Fruit fly (Drosophila melanogaster) whole organism, prepupa: ENCODE data around the gene CG14024.

Source experiments
- Blimp-1 ChIP-seq: fragments of 200-800 bp; sonication (Bioruptor generic); optimal IDR thresholded peaks from 3 replicates; lab custom pipeline; 2017; ENCODE audit warnings: missing biosample characterization, missing genetic modification characterization, mild to moderate bottlenecking, moderate library complexity, missing genetic modification reagents
- CG10631 ChIP-seq: fragments of 200-800 bp; sonication (Bioruptor generic); optimal IDR thresholded peaks from 2 replicates; lab custom pipeline; 2016; ENCODE audit warnings: missing biosample characterization, missing genetic modification characterization
- CG11294 ChIP-seq: fragments of 200-800 bp; sonication (Bioruptor generic); IDR thresholded peaks from 2 replicates; pipeline ENCODE4 v1.3.6; 2022; ENCODE audit warnings: missing biosample characterization, missing genetic modification characterization
- CG11762 ChIP-seq: fragments of 200-800 bp; sonication (Bioruptor generic); optimal IDR thresholded peaks from 3 replicates; lab custom pipeline; 2016; ENCODE audit warnings: missing biosample characterization, missing genetic modification characterization; ENCODE audit not compliant: insufficient read depth
- CG15336 ChIP-seq: fragments of 200-800 bp; sonication (Bioruptor generic); IDR thresholded peaks from 2 replicates; pipeline ENCODE4 v1.3.6; 2022; ENCODE audit warnings: missing biosample characterization, missing genetic modification characterization
- CG3032 ChIP-seq: fragments of 200-800 bp; optimal IDR thresholded peaks from 2 replicates; lab custom pipeline; 2019; ENCODE audit warnings: missing biosample characterization, mild to moderate bottlenecking, missing genetic modification characterization, moderate library complexity
- CG31627 ChIP-seq: fragments of 200-800 bp; sonication (Bioruptor generic); optimal IDR thresholded peaks from 3 replicates; lab custom pipeline; 2016; ENCODE audit warnings: missing biosample characterization, missing genetic modification characterization
- CG34406 ChIP-seq: fragments of 200-800 bp; sonication (Bioruptor generic); optimal IDR thresholded peaks from 3 replicates; lab custom pipeline; 2016; ENCODE audit warnings: missing biosample characterization, missing genetic modification characterization
- CG3919 ChIP-seq: fragments of 200-800 bp; sonication (Bioruptor generic); optimal IDR thresholded peaks from 3 replicates; lab custom pipeline; 2016; ENCODE audit warnings: missing biosample characterization, missing genetic modification characterization
- CG4318 ChIP-seq: fragments of 200-800 bp; sonication (Bioruptor generic); optimal IDR thresholded peaks from 3 replicates; lab custom pipeline; 2017; ENCODE audit warnings: missing biosample characterization, mild to moderate bottlenecking, missing genetic modification characterization
- CG6163 ChIP-seq: fragments of 200-800 bp; sonication (Bioruptor generic); IDR thresholded peaks from 3 replicates; pipeline ENCODE4 v1.3.6; 2022; ENCODE audit warnings: missing biosample characterization, missing genetic modification characterization
- CG6792 ChIP-seq: fragments of 200-800 bp; sonication (Bioruptor generic); optimal IDR thresholded peaks from 3 replicates; lab custom pipeline; 2016; ENCODE audit warnings: missing biosample characterization, missing genetic modification characterization
- CG6808 ChIP-seq: fragments of 200-800 bp; sonication (Bioruptor generic); optimal IDR thresholded peaks from 3 replicates; lab custom pipeline; 2017; ENCODE audit warnings: missing biosample characterization, missing genetic modification characterization, mild to moderate bottlenecking, moderate library complexity, missing genetic modification reagents
- CG7368 ChIP-seq: fragments of 200-800 bp; sonication (Bioruptor generic); optimal IDR thresholded peaks from 3 replicates; lab custom pipeline; 2016; ENCODE audit warnings: missing biosample characterization, missing genetic modification characterization
- CG8119 ChIP-seq: fragments of 200-800 bp; sonication (Bioruptor generic); IDR thresholded peaks from 3 replicates; pipeline ENCODE4 v1.3.6; 2022; ENCODE audit warnings: missing biosample characterization, missing genetic modification characterization
- CG8632 ChIP-seq: fragments of 200-800 bp; sonication (Bioruptor generic); optimal IDR thresholded peaks from 3 replicates; lab custom pipeline; 2016; ENCODE audit warnings: missing biosample characterization, missing genetic modification characterization
- CG9139 ChIP-seq: fragments of 200-800 bp; sonication (Bioruptor generic); optimal IDR thresholded peaks from 3 replicates; lab custom pipeline; 2017; ENCODE audit warnings: missing biosample characterization, mild to moderate bottlenecking, missing genetic modification characterization
- Eip78C ChIP-seq: fragments of 200-800 bp; sonication (Bioruptor generic); peaks from one replicate; lab custom pipeline; 2016; ENCODE audit warnings: missing biosample characterization, missing genetic modification characterization
- Eip93F ChIP-seq: fragments of 200-800 bp; sonication (Bioruptor generic); optimal IDR thresholded peaks from 2 replicates; lab custom pipeline; 2016; ENCODE audit warnings: missing biosample characterization, mild to moderate bottlenecking, missing genetic modification characterization
- Ets96B ChIP-seq: fragments of 200-800 bp; optimal IDR thresholded peaks from 2 replicates; lab custom pipeline; 2019; ENCODE audit warnings: missing biosample characterization, mild to moderate bottlenecking, missing genetic modification characterization, moderate library complexity
- Gug ChIP-seq: fragments of 200-800 bp; sonication (Bioruptor generic); IDR thresholded peaks from 2 replicates; pipeline ENCODE4 v1.3.6; 2022; ENCODE audit warnings: missing biosample characterization, missing genetic modification characterization
- Hr38 ChIP-seq: sonication (Bioruptor generic); optimal IDR thresholded peaks from 2 replicates; lab custom pipeline; 2016; ENCODE audit warnings: missing biosample characterization, missing genetic modification characterization
- Hr39 ChIP-seq: fragments of 200-800 bp; sonication (Bioruptor generic); optimal IDR thresholded peaks from 2 replicates; lab custom pipeline; 2016; ENCODE audit warnings: missing biosample characterization, missing genetic modification characterization
- Hr4 ChIP-seq: fragments of 200-800 bp; sonication (Bioruptor generic); optimal IDR thresholded peaks from 3 replicates; lab custom pipeline; 2016; ENCODE audit warnings: missing biosample characterization, missing genetic modification characterization
- Met ChIP-seq: fragments of 200-800 bp; sonication (Bioruptor generic); optimal IDR thresholded peaks from 3 replicates; lab custom pipeline; 2016; ENCODE audit warnings: missing biosample characterization, missing genetic modification characterization
- OdsH ChIP-seq: fragments of 200-800 bp; sonication (Bioruptor generic); optimal IDR thresholded peaks from 3 replicates; lab custom pipeline; 2016; ENCODE audit warnings: missing biosample characterization, missing genetic modification characterization
- Smox ChIP-seq: fragments of 200-800 bp; sonication (Bioruptor generic); optimal IDR thresholded peaks from 3 replicates; lab custom pipeline; 2016; ENCODE audit warnings: missing biosample characterization, missing genetic modification characterization
- Sox102F ChIP-seq: fragments of 200-800 bp; sonication (Bioruptor generic); optimal IDR thresholded peaks from 2 replicates; lab custom pipeline; 2016; ENCODE audit warnings: missing biosample characterization, mild to moderate bottlenecking, missing genetic modification characterization
- Sox15 ChIP-seq: fragments of 200-800 bp; sonication (Bioruptor generic); optimal IDR thresholded peaks from 3 replicates; lab custom pipeline; 2016; ENCODE audit warnings: missing biosample characterization, missing genetic modification characterization
- achi ChIP-seq: fragments of 200-800 bp; sonication (Bioruptor generic); optimal IDR thresholded peaks from 3 replicates; lab custom pipeline; 2016; ENCODE audit warnings: missing biosample characterization, missing genetic modification characterization
- acj6 ChIP-seq: fragments of 200-800 bp; sonication (Bioruptor generic); optimal IDR thresholded peaks from 3 replicates; lab custom pipeline; 2016; ENCODE audit warnings: missing biosample characterization, missing genetic modification characterization
- cyc ChIP-seq: fragments of 200-800 bp; sonication (Bioruptor generic); optimal IDR thresholded peaks from 3 replicates; lab custom pipeline; 2016; ENCODE audit warnings: missing biosample characterization, missing genetic modification characterization
- dac ChIP-seq: fragments of 200-800 bp; sonication (Bioruptor generic); optimal IDR thresholded peaks from 2 replicates; lab custom pipeline; 2017; ENCODE audit warnings: missing biosample characterization, mild to moderate bottlenecking, missing genetic modification characterization
- dsx ChIP-seq: fragments of 200-800 bp; optimal IDR thresholded peaks from 3 replicates; lab custom pipeline; 2019; ENCODE audit warnings: missing biosample characterization, mild to moderate bottlenecking, missing genetic modification characterization, moderate library complexity; ENCODE audit not compliant: poor library complexity, severe bottlenecking
- fd59A ChIP-seq: fragments of 200-800 bp; sonication (Bioruptor generic); optimal IDR thresholded peaks from 2 replicates; lab custom pipeline; 2017; ENCODE audit warnings: missing biosample characterization, mild to moderate bottlenecking, missing genetic modification characterization, missing genetic modification reagents
- fkh ChIP-seq: fragments of 200-800 bp; sonication (Bioruptor generic); optimal IDR thresholded peaks from 3 replicates; lab custom pipeline; 2017; ENCODE audit warnings: missing biosample characterization, mild to moderate bottlenecking, missing genetic modification characterization, moderate library complexity
- pdm3 ChIP-seq: fragments of 200-800 bp; sonication (Bioruptor generic); optimal IDR thresholded peaks from 3 replicates; lab custom pipeline; 2016; ENCODE audit warnings: missing biosample characterization, missing genetic modification characterization
- salr ChIP-seq, 2 experiments: fragments of 200-800 bp; sonication (Bioruptor generic); optimal IDR thresholded peaks; 3 replicates each; lab custom pipeline; 2016 to 2018; ENCODE audit warnings: missing biosample characterization in 2 of 2, missing genetic modification characterization in 2 of 2, mild to moderate bottlenecking in 1 of 2
- spab ChIP-seq: fragments of 200-800 bp; sonication (Bioruptor generic); optimal IDR thresholded peaks from 2 replicates; lab custom pipeline; 2017; ENCODE audit warnings: missing biosample characterization, mild to moderate bottlenecking, missing genetic modification characterization, missing genetic modification reagents
- ss ChIP-seq, 2 experiments: fragments of 200-800 bp; sonication (Bioruptor generic); optimal IDR thresholded peaks; 2 replicates in 1 of 2; 3 replicates in 1 of 2; lab custom pipeline; 2017 to 2018; ENCODE audit warnings: mild to moderate bottlenecking in 2 of 2, missing biosample characterization in 2 of 2, missing genetic modification characterization in 2 of 2, moderate library complexity in 1 of 2
- svp ChIP-seq: fragments of 200-800 bp; sonication (Bioruptor generic); peaks from one replicate; lab custom pipeline; 2016; ENCODE audit warnings: missing biosample characterization, missing genetic modification characterization
- topi ChIP-seq: fragments of 200-800 bp; sonication (Bioruptor generic); optimal IDR thresholded peaks from 3 replicates; lab custom pipeline; 2016; ENCODE audit warnings: missing biosample characterization, missing genetic modification characterization
- vri ChIP-seq: fragments of 200-800 bp; sonication (Bioruptor generic); optimal IDR thresholded peaks from 3 replicates; lab custom pipeline; 2016; ENCODE audit warnings: missing biosample characterization, mild to moderate bottlenecking, missing genetic modification characterization

The CG14024 gene

DNA sequence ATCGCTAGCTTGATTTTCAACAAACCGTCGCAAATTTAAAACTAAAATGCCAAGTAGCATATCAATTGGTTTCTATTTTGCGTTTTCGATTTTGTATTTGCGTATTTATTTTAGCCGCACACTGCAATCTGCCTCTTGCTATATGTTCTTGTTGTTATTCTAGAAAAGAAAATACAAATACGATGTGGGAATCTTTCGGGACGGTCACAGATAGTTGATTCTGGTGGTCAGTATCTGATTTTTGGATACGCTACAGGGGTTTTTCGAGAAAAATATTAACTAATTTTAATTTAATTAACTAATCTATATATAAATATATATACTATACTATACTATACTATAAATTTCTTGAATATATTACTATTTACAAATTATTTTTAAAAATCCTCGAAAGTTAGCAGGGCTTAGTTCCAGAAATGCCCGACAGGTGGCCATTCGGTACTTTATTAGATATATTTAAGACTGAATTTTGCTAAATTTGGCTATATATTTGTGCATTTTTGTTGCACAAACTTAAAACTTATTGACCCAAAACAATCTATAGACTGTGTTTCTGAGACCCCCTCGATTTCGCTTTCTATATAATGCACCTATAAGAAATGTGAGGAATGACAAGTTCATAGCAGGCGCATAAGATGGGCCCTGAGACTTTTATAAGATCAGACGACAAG, 14.3 kb upstream of the CG14024 start, which contains the start of gene CG14022:
Gene CG14022, minus strand, starts transcription at position 51 of the 671 bp plus-strand sequence.
- TF ChIP-seq Hr4 (GFP tag; lab: Kevin White, UChicago) (no peak), OdsH (GFP tag; lab: Kevin White, UChicago) (no peak), Met (GFP tag; lab: Kevin White, UChicago) (no peak), CG34406 (GFP tag; lab: Kevin White, UChicago) (no peak), achi (no peak), CG6808 (GFP tag; lab: Kevin White, UChicago) (no peak), Gug (GFP tag; lab: Robert Waterston, UW) (no peak), Hr38 (no peak), CG11294 (GFP tag; lab: Robert Waterston, UW) (no peak), salr (GFP tag; optimal IDR thresholded peaks at IDR 0.05; lab: Kevin White, UChicago) (no peak), dac (GFP tag; lab: Kevin White, UChicago) (no peak), CG10631 (no peak), CG6792 (GFP tag; lab: Kevin White, UChicago) (no peak), Sox15 (GFP tag; lab: Kevin White, UChicago) (no peak), topi (no peak), acj6 (no peak), pdm3 (GFP tag; lab: Kevin White, UChicago) (no peak), Smox (GFP tag; lab: Kevin White, UChicago) (no peak)

DNA sequence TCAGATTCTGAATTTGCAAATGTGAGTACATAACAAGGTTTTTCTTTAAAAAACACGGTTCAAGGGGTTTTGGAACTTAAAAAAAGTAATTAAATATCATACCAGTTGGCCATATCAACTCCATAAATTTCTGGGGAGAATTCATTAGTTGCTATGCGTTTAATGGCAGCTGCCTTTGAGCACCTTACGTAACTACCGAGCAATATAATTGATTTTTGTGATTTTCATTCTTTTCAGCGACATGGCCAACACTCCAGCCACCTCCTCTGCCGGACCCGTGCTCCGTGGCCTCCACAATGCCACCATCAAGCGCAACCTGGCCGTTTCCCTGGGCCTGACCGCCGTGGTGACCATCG, 12.5 kb upstream of the CG14024 start:
- TF ChIP-seq CG34406 (GFP tag; lab: Kevin White, UChicago) (no peak), vri (GFP tag; lab: Kevin White, UChicago) (peak; percentile 55), CG7368 (GFP tag; lab: Kevin White, UChicago) (no peak)

DNA sequence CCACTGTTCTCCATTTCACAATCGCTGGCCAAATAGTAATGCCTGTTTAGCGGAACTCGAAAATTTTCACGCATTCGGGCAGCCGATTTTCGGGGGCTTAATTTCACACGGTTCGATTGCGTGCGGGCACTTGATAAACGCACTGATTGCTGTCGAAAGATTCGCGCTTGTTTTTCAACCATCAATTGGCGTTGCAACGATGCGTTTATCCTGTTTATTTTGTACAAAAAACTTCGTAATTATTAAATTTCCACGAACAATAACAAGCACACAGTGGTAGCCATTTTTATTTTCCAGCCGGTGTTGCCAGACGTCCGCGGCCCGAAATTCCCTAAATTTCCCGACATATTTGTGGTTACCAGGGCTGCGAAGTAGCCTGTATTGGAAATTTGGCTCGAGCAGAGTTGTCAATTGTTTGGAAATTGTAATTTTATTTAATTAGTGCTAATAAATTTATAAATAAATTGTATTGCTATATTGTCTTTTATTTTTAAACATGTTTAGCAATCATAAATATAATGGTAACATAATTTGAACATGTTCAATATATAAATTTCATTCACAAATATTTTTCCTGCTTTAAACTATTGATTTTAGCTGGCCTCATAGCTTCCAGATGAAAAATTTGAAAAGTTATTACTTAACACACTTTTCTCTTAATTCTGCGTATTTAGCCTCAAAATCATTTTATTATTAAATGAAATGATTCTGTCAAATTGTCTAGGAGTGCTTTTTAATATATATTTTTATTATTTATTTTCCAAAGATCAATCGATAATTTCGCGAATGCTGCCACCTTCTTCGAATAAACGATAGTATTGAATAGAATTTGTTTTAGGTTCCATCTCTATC, 11.9 kb upstream of the CG14024 start, which contains the start of the genes Ncoa6 and cype:
Gene Ncoa6, minus strand, starts transcription at position 270 of the 852 bp plus-strand sequence.
Gene cype, plus strand, starts transcription at position 814 of the 852 bp plus-strand sequence.
- TF ChIP-seq CG6163 (GFP tag; lab: Robert Waterston, UW) (peak; percentile 55), CG6808 (GFP tag; lab: Kevin White, UChicago) (no peak), Gug (GFP tag; lab: Robert Waterston, UW) (no peak), svp (GFP tag; lab: Kevin White, UChicago) (peak; percentile 62), topi (no peak), dac (GFP tag; lab: Kevin White, UChicago) (no peak), CG3032 (tag; lab: Kevin White, UChicago) (peak; percentile 58), CG8632 (peak; percentile 55), fd59A (GFP tag; lab: Kevin White, UChicago) (no peak), CG8119 (GFP tag; lab: Robert Waterston, UW) (no peak; the same call in 2 of the 3 replicates), achi (peak; percentile 53), Eip93F (GFP tag; lab: Kevin White, UChicago) (peak; percentile 17), Sox102F (GFP tag; lab: Kevin White, UChicago) (no peak), CG9139 (no peak), acj6 (peak; percentile 24), CG10631 (peak; percentile 66), CG11762 (GFP tag; lab: Kevin White, UChicago) (peak; percentile 36), Smox (GFP tag; lab: Kevin White, UChicago) (peak; percentile 48), Hr39 (GFP tag; lab: Kevin White, UChicago) (no peak), Eip78C (GFP tag; lab: Kevin White, UChicago) (peak; percentile 60), spab (GFP tag; lab: Kevin White, UChicago) (no peak), CG6792 (GFP tag; lab: Kevin White, UChicago) (no peak), CG31627 (GFP tag; lab: Kevin White, UChicago) (peak; percentile 24), Hr4 (GFP tag; lab: Kevin White, UChicago) (peak; percentile 24), Ets96B (tag; lab: Kevin White, UChicago) (peak; percentile 26), Blimp-1 (GFP tag; lab: Kevin White, UChicago) (no peak), ss (GFP tag; optimal IDR thresholded peaks at IDR 0.05; lab: Kevin White, UChicago) (no peak), CG11294 (GFP tag; lab: Robert Waterston, UW) (no peak), CG3919 (GFP tag; lab: Kevin White, UChicago) (peak; percentile 50), cyc (GFP tag; lab: Kevin White, UChicago) (no peak), CG4318 (GFP tag; lab: Kevin White, UChicago) (no peak), dsx (no peak), vri (GFP tag; lab: Kevin White, UChicago) (no peak), CG15336 (GFP tag; lab: Robert Waterston, UW) (0 out of 2 replicates have a peak, but pooled peaks have one; percentile 29), fkh (GFP tag; lab: Kevin White, UChicago) (no peak)
